Fruit fly (Drosophila melanogaster): ENCODE data around the gene CG13998.
A peak's percentile ranks its signal among the peaks of the same experiment; 100 is the strongest.

Gene CG13998

DNA sequence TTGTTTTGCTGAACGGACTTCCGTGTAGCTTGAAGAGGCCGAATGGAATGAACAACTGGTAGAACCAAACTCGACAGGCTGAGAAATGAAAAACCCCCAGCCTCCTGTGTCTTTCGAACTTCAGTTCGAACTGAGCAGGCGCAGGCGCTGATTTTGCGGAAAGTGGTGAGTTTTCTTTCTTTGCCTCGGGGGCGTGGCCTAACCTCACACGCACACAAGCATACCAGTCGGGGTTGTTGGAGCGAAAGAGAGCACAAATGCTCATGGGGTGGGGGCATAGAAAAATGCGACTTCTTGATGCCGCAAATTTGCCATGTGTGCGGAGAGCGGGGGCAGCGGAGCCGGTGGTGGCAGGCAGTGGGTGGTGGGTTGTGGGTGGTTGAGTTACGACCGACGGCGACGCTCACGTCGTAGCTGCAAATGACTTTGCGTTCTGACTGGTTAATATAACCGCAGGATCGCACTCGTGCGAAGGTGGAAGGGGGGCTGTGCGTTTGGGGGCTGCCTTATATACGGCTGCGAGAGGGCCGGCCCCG is 32.9 kb downstream of the CG13998 start, which contains the start of gene CG9016 (continued):
- TF ChIP-seq E2f2 (GFP tag; IDR thresholded peaks at IDR 0.05): no peak
- TF ChIP-seq toy (GFP tag; IDR thresholded peaks at IDR 0.05): 0 out of 2 replicates have a peak, but pooled peaks have one; percentile 28
- TF ChIP-seq CG12219 (GFP tag; optimal IDR thresholded peaks at IDR 0.05): no peak
- TF ChIP-seq sisA (GFP tag; IDR thresholded peaks at IDR 0.05): no peak
- TF ChIP-seq CG10267 (tag; optimal IDR thresholded peaks at IDR 0.05): no peak

DNA sequence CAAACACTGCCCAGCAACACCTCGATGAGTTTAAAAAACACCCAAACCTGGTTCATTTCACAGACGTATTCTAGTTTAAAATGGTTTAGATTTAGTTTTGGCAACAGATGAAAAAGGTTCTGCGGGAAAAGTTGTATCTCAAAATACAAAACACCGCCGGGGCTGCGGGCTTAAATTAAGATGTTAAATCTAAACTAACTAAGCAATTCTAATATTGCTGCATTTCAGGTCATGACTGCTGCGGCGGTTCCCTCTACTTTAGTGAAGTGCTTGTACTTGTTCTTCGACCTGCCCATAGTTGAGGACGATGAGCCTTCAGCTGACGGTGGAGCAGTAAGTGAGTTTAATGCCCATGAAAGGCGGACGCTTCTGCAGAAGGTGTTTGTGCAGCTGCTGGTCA is 46.4 kb downstream of the CG13998 start, which contains the start of gene CG14000:
CG14000 (minus strand) TSS at position 101 of the 400 bp plus-strand sequence.
- TF ChIP-seq MTF-1 (GFP tag; optimal IDR thresholded peaks at IDR 0.05; ENCODE audit: borderline replicate concordance) (no peak), gsb-n (tag; optimal IDR thresholded peaks at IDR 0.05) (no peak), Bgb (GFP tag; IDR thresholded peaks at IDR 0.05; ENCODE audit: partially characterized antibody) (no peak), stwl (tag; optimal IDR thresholded peaks at IDR 0.05) (no peak), Atf6 (GFP tag; IDR thresholded peaks at IDR 0.05) (no peak), CG34422 (GFP tag; IDR thresholded peaks at IDR 0.05) (no peak), D (optimal IDR thresholded peaks at IDR 0.05) (no peak), D (GFP tag; optimal IDR thresholded peaks at IDR 0.05) (no peak), slou (GFP tag; optimal IDR thresholded peaks at IDR 0.05) (no peak), phol (tag; optimal IDR thresholded peaks at IDR 0.05) (no peak), jumu (GFP tag; optimal IDR thresholded peaks at IDR 0.05) (no peak), Trl (optimal IDR thresholded peaks at IDR 0.05) (no peak), Trl (GFP tag; optimal IDR thresholded peaks at IDR 0.05) (no peak), pita (GFP tag; optimal IDR thresholded peaks at IDR 0.05) (no peak), D19B (GFP tag; optimal IDR thresholded peaks at IDR 0.05) (no peak), CG17829 (tag; optimal IDR thresholded peaks at IDR 0.05) (no peak), CG7928 (GFP tag; optimal IDR thresholded peaks at IDR 0.05) (no peak)

DNA sequence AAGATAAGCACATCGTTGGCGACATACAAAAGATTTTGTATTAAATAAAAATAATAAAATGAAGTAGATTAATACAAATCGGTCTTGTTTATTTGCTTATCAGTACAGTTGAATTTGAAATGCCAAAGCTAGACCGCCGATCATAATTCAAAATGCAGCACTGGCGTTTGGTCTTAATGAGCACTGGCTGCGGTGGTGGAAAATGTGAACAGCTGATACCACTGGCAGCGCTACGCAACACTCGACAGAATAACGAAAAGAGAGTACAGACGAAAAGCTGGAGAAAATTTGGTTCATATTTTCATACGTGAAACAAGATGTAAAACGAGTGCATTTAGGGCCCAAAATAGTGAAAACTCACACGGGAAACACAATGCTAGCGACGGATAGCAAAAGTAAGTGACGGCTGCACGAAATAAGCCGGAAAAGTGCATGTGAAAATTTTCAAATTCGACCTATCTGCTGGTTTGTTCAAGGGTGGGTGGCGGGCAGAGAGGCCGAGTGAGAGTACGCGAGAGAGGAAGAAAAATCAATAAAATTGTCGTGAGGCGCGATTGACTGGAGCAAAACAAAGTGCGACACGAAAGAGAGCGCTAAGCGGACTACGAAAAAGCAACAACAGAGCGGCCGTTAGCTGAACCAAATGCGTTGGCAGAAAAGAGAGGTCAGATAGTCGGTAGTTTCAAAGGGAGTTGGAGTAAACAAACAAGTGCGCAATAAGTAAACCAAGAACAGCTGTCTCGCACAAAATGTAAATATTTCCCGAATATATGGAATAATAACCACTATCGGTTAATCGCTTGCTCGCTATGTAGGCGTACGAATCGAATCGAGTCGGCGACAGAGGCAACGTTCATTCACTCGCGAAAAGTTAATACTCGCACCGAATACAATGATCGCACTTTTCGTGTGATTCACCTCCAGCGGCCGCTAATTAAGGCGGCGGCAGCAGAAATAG is 49.4 kb downstream of the CG13998 start, which contains the start of gene bchs:
bchs (plus strand) TSS at position 277 of the 958 bp plus-strand sequence.
- TF ChIP-seq CG7928 (GFP tag; optimal IDR thresholded peaks at IDR 0.05) (peak; percentile 67), CG5245 (GFP tag; optimal IDR thresholded peaks at IDR 0.05) (peak; percentile 75), Gug (GFP tag; IDR thresholded peaks at IDR 0.05) (no peak; the same call in 3 of the 4 replicates), lov (optimal IDR thresholded peaks at IDR 0.05) (no peak), lov (GFP tag; IDR thresholded peaks at IDR 0.05) (peak; percentile 88), dm (GFP tag; optimal IDR thresholded peaks at IDR 0.05) (peak; percentile 61), CG1832 (GFP tag; optimal IDR thresholded peaks at IDR 0.05) (peak; percentile 45), Vsx1 (GFP tag; optimal IDR thresholded peaks at IDR 0.05) (peak; percentile 97), BtbVII (GFP tag; optimal IDR thresholded peaks at IDR 0.05) (peak; percentile 96), Mrtf (GFP tag; IDR thresholded peaks at IDR 0.05) (peak; percentile 63; the same call in 1 of the 3 replicates), CrebB (tag; optimal IDR thresholded peaks at IDR 0.05) (peak; percentile 96), pho (GFP tag; optimal IDR thresholded peaks at IDR 0.05) (peak; percentile 82), Aef1 (GFP tag; IDR thresholded peaks at IDR 0.05) (peak; percentile 34; the same call in 1 of the 3 replicates), CG15696 (tag; optimal IDR thresholded peaks at IDR 0.05) (peak; percentile 85), CG8388 (GFP tag; optimal IDR thresholded peaks at IDR 0.05) (peak; percentile 65), CG4404 (GFP tag; IDR thresholded peaks at IDR 0.05) (no peak), Nf-YB (GFP tag; optimal IDR thresholded peaks at IDR 0.05) (peak; percentile 71), CG2678 (tag; optimal IDR thresholded peaks at IDR 0.05) (peak; percentile 90), gsb (GFP tag; IDR thresholded peaks at IDR 0.05) (peak; percentile 59; the same call in 1 of the 2 replicates), CG13775 (GFP tag; optimal IDR thresholded peaks at IDR 0.05) (peak; percentile 61), Bteb2 (GFP tag; optimal IDR thresholded peaks at IDR 0.05) (peak; percentile 79), CG10321 (GFP tag; IDR thresholded peaks at IDR 0.05) (peak; percentile 66), CG10654 (GFP tag; optimal IDR thresholded peaks at IDR 0.05) (peak; percentile 79), row (GFP tag; IDR thresholded peaks at IDR 0.05) (peak; percentile 30; the same call in 1 of the 3 replicates), mld (GFP tag; IDR thresholded peaks at IDR 0.05; ENCODE audit: partially characterized antibody) (no peak), sima (GFP tag; optimal IDR thresholded peaks at IDR 0.05) (peak; percentile 59)

Data from whole organism, embryonic.